Fruit fly (Drosophila melanogaster): ENCODE results near the gene noi.

noi gene

dm6 chr3R:5591398-5591853 lies at the start of gene noi, which contains the start of gene Vha26 (continued):
- no peak for TF ChIP-seq Mrtf (GFP tag; IDR thresholded peaks at IDR 0.05)
- no peak for TF ChIP-seq CrebB (tag; optimal IDR thresholded peaks at IDR 0.05)
- no peak for TF ChIP-seq CG5953 (GFP tag; IDR thresholded peaks at IDR 0.05)
- TF ChIP-seq CG31224 (GFP tag; IDR thresholded peaks at IDR 0.05) = no peak
- no peak for TF ChIP-seq Ada2b (GFP tag; IDR thresholded peaks at IDR 0.05)
- TF ChIP-seq gcm (GFP tag; optimal IDR thresholded peaks at IDR 0.05) = no peak
- peak; percentile 56 for TF ChIP-seq Lhr (GFP tag; optimal IDR thresholded peaks at IDR 0.05)
- TF ChIP-seq Sox102F (GFP tag; optimal IDR thresholded peaks at IDR 0.05) = no peak
- peak; percentile 74 for TF ChIP-seq knrl (GFP tag; IDR thresholded peaks at IDR 0.05; ENCODE audit: partially characterized antibody)
- no peak for TF ChIP-seq dan (GFP tag; IDR thresholded peaks at IDR 0.05)
- no peak for TF ChIP-seq ro (GFP tag; IDR thresholded peaks at IDR 0.05)
- no peak for TF ChIP-seq Dad (GFP tag; optimal IDR thresholded peaks at IDR 0.05)
- no peak for TF ChIP-seq CoRest (tag; optimal IDR thresholded peaks at IDR 0.05)
- peak; percentile 45 for TF ChIP-seq YL-1 (GFP tag; optimal IDR thresholded peaks at IDR 0.05)
- peak; percentile 54 for TF ChIP-seq zf30C (GFP tag; optimal IDR thresholded peaks at IDR 0.05)
- TF ChIP-seq row (GFP tag; IDR thresholded peaks at IDR 0.05) = peak; percentile 91
- no peak for TF ChIP-seq sima (GFP tag; optimal IDR thresholded peaks at IDR 0.05)
- no peak for TF ChIP-seq ken (GFP tag; IDR thresholded peaks at IDR 0.05)
- no peak for TF ChIP-seq danr (GFP tag; IDR thresholded peaks at IDR 0.05)
- TF ChIP-seq ftz-f1 (GFP tag; optimal IDR thresholded peaks at IDR 0.05) = peak; percentile 12
- no peak for TF ChIP-seq sc (optimal IDR thresholded peaks at IDR 0.05)
- TF ChIP-seq sc (GFP tag; optimal IDR thresholded peaks at IDR 0.05) = no peak
- peak; percentile 99 for TF ChIP-seq CG14710 (tag; optimal IDR thresholded peaks at IDR 0.05)
- peak; percentile 41 for TF ChIP-seq Max (GFP tag; optimal IDR thresholded peaks at IDR 0.05)
- TF ChIP-seq rib (GFP tag; IDR thresholded peaks at IDR 0.05) = no peak
- TF ChIP-seq Lpt (GFP tag; optimal IDR thresholded peaks at IDR 0.05) = no peak
- TF ChIP-seq E2f1 (GFP tag; IDR thresholded peaks at IDR 0.05) = no peak
- TF ChIP-seq Vsx1 (GFP tag; optimal IDR thresholded peaks at IDR 0.05) = no peak
- no peak for TF ChIP-seq CG31365 (tag; optimal IDR thresholded peaks at IDR 0.05)
- TF ChIP-seq CG14441 (GFP tag; IDR thresholded peaks at IDR 0.05) = no peak
- TF ChIP-seq mirr (GFP tag; optimal IDR thresholded peaks at IDR 0.05) = peak; percentile 31
- peak; percentile 87 for TF ChIP-seq nmo (GFP tag; optimal IDR thresholded peaks at IDR 0.05)
- peak; percentile 21 for TF ChIP-seq CG10979 (tag; optimal IDR thresholded peaks at IDR 0.05)
- TF ChIP-seq CG3726 (GFP tag; IDR thresholded peaks at IDR 0.05) = no peak
- TF ChIP-seq CG11696 (GFP tag; IDR thresholded peaks at IDR 0.05) = no peak
- TF ChIP-seq Xbp1 (GFP tag; optimal IDR thresholded peaks at IDR 0.05) = peak; percentile 38
- peak; percentile 7 for TF ChIP-seq CTCF (GFP tag; optimal IDR thresholded peaks at IDR 0.05)
- no peak for TF ChIP-seq CG3163 (GFP tag; optimal IDR thresholded peaks at IDR 0.05)
- TF ChIP-seq Doc3 (GFP tag; IDR thresholded peaks at IDR 0.05; ENCODE audit: partially characterized antibody) = peak; percentile 46; the same call in 2 of the 3 replicates
- no peak for TF ChIP-seq mld (GFP tag; IDR thresholded peaks at IDR 0.05; ENCODE audit: partially characterized antibody)
- TF ChIP-seq CG12104 (GFP tag; optimal IDR thresholded peaks at IDR 0.05) = no peak
- TF ChIP-seq slp2 (GFP tag; optimal IDR thresholded peaks at IDR 0.05) = no peak
- no peak for TF ChIP-seq CG4820 (GFP tag; optimal IDR thresholded peaks at IDR 0.05)
- TF ChIP-seq chm (GFP tag; IDR thresholded peaks at IDR 0.05) = no peak
- TF ChIP-seq CG15011 (GFP tag; optimal IDR thresholded peaks at IDR 0.05) = no peak
- TF ChIP-seq Jarid2 (GFP tag; optimal IDR thresholded peaks at IDR 0.05) = no peak
- no peak for TF ChIP-seq Taf1 (GFP tag; IDR thresholded peaks at IDR 0.05)
- TF ChIP-seq bsh (GFP tag; optimal IDR thresholded peaks at IDR 0.05) = peak in 1 of 2 experiments; percentile 30
- TF ChIP-seq fu2 (GFP tag; optimal IDR thresholded peaks at IDR 0.05) = no peak
- no peak for TF ChIP-seq CG8944 (GFP tag; optimal IDR thresholded peaks at IDR 0.05)
- no peak for TF ChIP-seq Kr (GFP tag; optimal IDR thresholded peaks at IDR 0.05)
- TF ChIP-seq luna (GFP tag; optimal IDR thresholded peaks at IDR 0.05) = no peak
- TF ChIP-seq BtbVII (GFP tag; optimal IDR thresholded peaks at IDR 0.05) = no peak

All from whole organism, embryonic.